Worm (Caenorhabditis elegans): ENCODE data around the gene Y54G11A.7.
A peak's percentile ranks its signal among the peaks of the same experiment; 100 is the strongest.

Gene Y54G11A.7

ce11 chrII:14250147-14250965, 46.7 kb upstream of the Y54G11A.7 start, which contains the start of gene hmg-1.1 (continued):
- TF ChIP-seq nhr-42 (GFP tag; IDR thresholded peaks at IDR 0.05) (peak; percentile 63; the same call in 1 of the 2 replicates), F49E8.2 (tag; optimal IDR thresholded peaks at IDR 0.05; ENCODE audit: borderline replicate concordance) (no peak), lin-39 (tag; optimal IDR thresholded peaks at IDR 0.05) (no peak), T26A8.4 (GFP tag; IDR thresholded peaks at IDR 0.05) (peak; percentile 62; the same call in 1 of the 2 replicates), F10B5.3 (tag; optimal IDR thresholded peaks at IDR 0.05) (no peak), zfp-2 (tag; optimal IDR thresholded peaks at IDR 0.05) (no peak), tra-1 (GFP tag; IDR thresholded peaks at IDR 0.05) (peak; percentile 65), rbr-2 (tag; optimal IDR thresholded peaks at IDR 0.05) (peak; percentile 89), Y5F2A.4 (GFP tag; optimal IDR thresholded peaks at IDR 0.05) (no peak), mdl-1 (tag; optimal IDR thresholded peaks at IDR 0.05) (peak in 1 of 2 experiments; percentile 81), saeg-2 (GFP tag; IDR thresholded peaks at IDR 0.05) (no peak), nhr-111 (GFP tag; optimal IDR thresholded peaks at IDR 0.05) (peak; percentile 5), mxl-2 (GFP tag; conservative IDR thresholded peaks at IDR 0.05) (no peak), unc-62 (GFP tag; optimal IDR thresholded peaks at IDR 0.05 in 1 of 2) (peak in 1 of 2 experiments; percentile 99), unc-62 (tag; optimal IDR thresholded peaks at IDR 0.05) (no peak), F44E2.7 (GFP tag; IDR thresholded peaks at IDR 0.05) (no peak), zip-11 (GFP tag; IDR thresholded peaks at IDR 0.05) (no peak), aly-2 (tag; optimal IDR thresholded peaks at IDR 0.05) (no peak), ceh-32 (tag; optimal IDR thresholded peaks at IDR 0.05; ENCODE audit: poor library complexity) (no peak), fos-1 (tag; optimal IDR thresholded peaks at IDR 0.05) (no peak), arid-1 (GFP tag; conservative IDR thresholded peaks at IDR 0.05) (peak; percentile 35; the same call in 1 of the 2 replicates), ceh-20 (GFP tag; IDR thresholded peaks at IDR 0.05) (peak; percentile 55; the same call in 1 of the 2 replicates), nhr-102 (tag; optimal IDR thresholded peaks at IDR 0.05) (peak; percentile 58), lin-13 (GFP tag; optimal IDR thresholded peaks at IDR 0.05) (peak; percentile 95), fkh-10 (GFP tag; optimal IDR thresholded peaks at IDR 0.05) (peak; percentile 25), set-16 (GFP tag; IDR thresholded peaks at IDR 0.05) (peak; percentile 83), mxl-3 (GFP tag; optimal IDR thresholded peaks at IDR 0.05) (peak; percentile 91), mes-2 (tag; optimal IDR thresholded peaks at IDR 0.05; ENCODE audit: poor library complexity, severe bottlenecking) (peak; percentile 44), Y48G9A.11 (GFP tag; IDR thresholded peaks at IDR 0.05) (no peak), lir-3 (tag; optimal IDR thresholded peaks at IDR 0.05) (no peak), F37D6.2 (tag; optimal IDR thresholded peaks at IDR 0.05) (peak; percentile 65), daf-8 (GFP tag; IDR thresholded peaks at IDR 0.05) (no peak), mep-1 (tag; optimal IDR thresholded peaks at IDR 0.05) (peak; percentile 94), T20F7.1 (GFP tag; optimal IDR thresholded peaks at IDR 0.05) (peak; percentile 76), ceh-82 (tag; optimal IDR thresholded peaks at IDR 0.05) (no peak), nhr-77 (tag; optimal IDR thresholded peaks at IDR 0.05) (peak; percentile 94), tag-97 (GFP tag; IDR thresholded peaks at IDR 0.05) (no peak), ctbp-1 (GFP tag; IDR thresholded peaks at IDR 0.05) (peak; percentile 83), ces-1 (GFP tag; optimal IDR thresholded peaks at IDR 0.05) (no peak), unc-39 (tag; optimal IDR thresholded peaks at IDR 0.05) (no peak), hlh-30 (tag; optimal IDR thresholded peaks at IDR 0.05; ENCODE audit: insufficient read depth) (peak; percentile 34), ama-1 (optimal IDR thresholded peaks at IDR 0.05) (peak; percentile 40), gei-8 (GFP tag; optimal IDR thresholded peaks at IDR 0.05) (no peak), ztf-7 (tag; optimal IDR thresholded peaks at IDR 0.05) (peak; percentile 21), unc-130 (GFP tag; optimal IDR thresholded peaks at IDR 0.05) (peak; percentile 11), dve-1 (tag; optimal IDR thresholded peaks at IDR 0.05; ENCODE audit: insufficient read depth) (peak; percentile 87), nhr-237 (tag; optimal IDR thresholded peaks at IDR 0.05) (no peak), pqm-1 (tag; optimal IDR thresholded peaks at IDR 0.05) (peak; percentile 22), dpl-1 (GFP tag; optimal IDR thresholded peaks at IDR 0.05) (peak; percentile 74), madf-9 (GFP tag; conservative IDR thresholded peaks at IDR 0.05) (peak; percentile 40; the same call in 1 of the 2 replicates)
